Worm (Caenorhabditis elegans): ENCODE results near the gene kcmf-1.

DNA sequence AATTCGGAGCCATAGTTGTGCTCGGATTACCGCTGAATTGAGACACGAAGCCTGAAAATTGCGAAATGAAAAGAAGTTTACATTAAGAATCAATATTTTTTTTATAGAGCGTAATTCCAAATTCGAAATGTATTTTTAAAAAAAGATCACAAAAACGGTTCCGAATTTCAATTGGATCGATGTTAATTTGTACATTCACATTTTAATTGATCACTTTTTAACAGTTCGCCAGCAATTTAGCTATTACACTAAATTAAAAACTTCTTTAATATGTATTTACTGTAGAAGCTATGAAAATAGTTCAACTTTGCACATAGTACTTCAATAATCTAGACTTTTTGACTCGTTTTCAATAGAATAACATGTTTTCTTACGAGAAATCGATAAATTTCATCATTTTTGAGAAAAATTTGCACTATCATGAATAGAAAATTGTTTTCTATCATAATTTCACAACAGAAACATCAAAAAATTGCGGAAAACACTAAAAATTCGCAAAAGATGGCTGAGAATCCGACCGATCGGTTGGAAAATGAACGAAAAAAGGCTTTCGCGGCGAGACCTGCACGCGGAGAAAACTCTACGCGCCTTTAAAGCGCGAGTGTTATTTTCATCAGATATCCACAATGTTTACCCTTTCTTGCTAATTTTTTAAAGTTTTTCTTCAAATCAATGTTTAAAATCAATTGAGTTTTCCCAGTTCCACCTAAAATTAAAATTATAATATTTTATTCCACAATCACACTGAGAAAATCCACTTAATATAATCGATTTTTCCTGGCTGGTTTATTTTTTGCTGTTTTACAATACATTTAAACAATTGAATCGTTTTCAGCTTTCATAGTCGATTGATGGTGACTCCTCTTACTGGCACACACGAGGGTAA, at the start of gene kcmf-1, which contains the start of gene egl-45:
- TF ChIP-seq elt-3 (tag; optimal IDR thresholded peaks at IDR 0.05) (no peak), unc-39 (tag; optimal IDR thresholded peaks at IDR 0.05) (no peak)
